Worm (Caenorhabditis elegans) whole organism, young adult: ENCODE data around the gene srg-44.

Experiments used
- B0261.1 ChIP-seq: sonication (generic microtip); optimal IDR thresholded peaks from 2 replicates; lab custom pipeline; 2016; ENCODE audit warnings: mild to moderate bottlenecking, missing genetic modification characterization, moderate library complexity, missing compliant biosample characterization
- F33H1.4 ChIP-seq: fragments of 200-800 bp; sonication (Bioruptor generic); IDR thresholded peaks from 2 replicates; pipeline ENCODE4 v1.3.6; 2022; ENCODE audit warnings: missing genetic modification reagents, missing genetic modification characterization, missing compliant biosample characterization
- F57A8.1 ChIP-seq: fragments of 200-800 bp; sonication (Bioruptor generic); optimal IDR thresholded peaks from 2 replicates; lab custom pipeline; 2018; ENCODE audit warnings: mild to moderate bottlenecking, missing genetic modification characterization, moderate library complexity, missing compliant biosample characterization
- cebp-2 ChIP-seq: fragments of 200-800 bp; sonication (Bioruptor generic); IDR thresholded peaks from 2 replicates; pipeline ENCODE4 v1.3.6; 2022; ENCODE audit warnings: missing genetic modification characterization, missing compliant biosample characterization
- egrh-3 ChIP-seq: fragments of 200-800 bp; sonication (Bioruptor generic); IDR thresholded peaks from 2 replicates; pipeline ENCODE4 v1.3.6; 2022; ENCODE audit warnings: missing genetic modification reagents, missing genetic modification characterization, missing compliant biosample characterization
- nhr-27 ChIP-seq: fragments of 200-800 bp; sonication (Bioruptor generic); optimal IDR thresholded peaks from 2 replicates; lab custom pipeline; 2018; ENCODE audit warnings: mild to moderate bottlenecking, missing genetic modification characterization, moderate library complexity, missing compliant biosample characterization
- repo-1 ChIP-seq: sonication (generic microtip); optimal IDR thresholded peaks from 2 replicates; lab custom pipeline; 2017; ENCODE audit warnings: mild to moderate bottlenecking, missing genetic modification characterization, missing compliant biosample characterization
- ztf-3 ChIP-seq: fragments of 200-800 bp; sonication (Bioruptor generic); optimal IDR thresholded peaks from 2 replicates; lab custom pipeline; 2018; ENCODE audit warnings: mild to moderate bottlenecking, missing genetic modification characterization, missing compliant biosample characterization

ce11 chrV:17307926-17308325, 20.7 kb upstream of the srg-44 start:
- no peak for TF ChIP-seq B0261.1 (tag; lab: Kevin White, UChicago)
- TF ChIP-seq F57A8.1 (GFP tag; lab: Kevin White, UChicago), result no peak
- no peak for TF ChIP-seq repo-1 (tag; lab: Kevin White, UChicago)
- TF ChIP-seq ztf-3 (GFP tag; lab: Kevin White, UChicago), result no peak
- TF ChIP-seq F33H1.4 (GFP tag; lab: Robert Waterston, UW), result no peak
- no peak for TF ChIP-seq cebp-2 (GFP tag; lab: Robert Waterston, UW)
- TF ChIP-seq egrh-3 (GFP tag; lab: Robert Waterston, UW), result no peak
- no peak for TF ChIP-seq nhr-27
